Fruit fly (Drosophila melanogaster): Measurements from ENCODE around the gene CG5274.

dm6 chr3L:20379496-20379895 lies 48.0 kb downstream of the CG5274 start:
- TF ChIP-seq CG4820 (GFP tag; optimal IDR thresholded peaks at IDR 0.05) (no peak), CG15011 (GFP tag; optimal IDR thresholded peaks at IDR 0.05) (no peak), Hr39 (optimal IDR thresholded peaks at IDR 0.05) (no peak), Dip3 (GFP tag; optimal IDR thresholded peaks at IDR 0.05) (no peak), CG4404 (GFP tag; IDR thresholded peaks at IDR 0.05) (no peak), CG18764 (GFP tag; optimal IDR thresholded peaks at IDR 0.05) (no peak), CG9727 (GFP tag; optimal IDR thresholded peaks at IDR 0.05) (no peak), CG8281 (tag; optimal IDR thresholded peaks at IDR 0.05) (no peak), shn (GFP tag; optimal IDR thresholded peaks at IDR 0.05) (no peak), CG11723 (GFP tag; optimal IDR thresholded peaks at IDR 0.05) (no peak)

Measured in whole organism, embryonic.